Fruit fly (Drosophila melanogaster) whole organism, prepupa: ENCODE data around the gene CG8031.

ENCODE experiments used
- Blimp-1 ChIP-seq: fragments of 200-800 bp; sonication (Bioruptor generic); optimal IDR thresholded peaks from 3 replicates; lab custom pipeline; 2017; ENCODE audit warnings: missing biosample characterization, missing genetic modification characterization, mild to moderate bottlenecking, moderate library complexity, missing genetic modification reagents
- CG10631 ChIP-seq: fragments of 200-800 bp; sonication (Bioruptor generic); optimal IDR thresholded peaks from 2 replicates; lab custom pipeline; 2016; ENCODE audit warnings: missing biosample characterization, missing genetic modification characterization
- CG10669 ChIP-seq: fragments of 200-800 bp; sonication (Bioruptor generic); optimal IDR thresholded peaks from 3 replicates; lab custom pipeline; 2018; ENCODE audit warnings: missing biosample characterization, mild to moderate bottlenecking, missing genetic modification characterization, moderate library complexity
- CG11762 ChIP-seq: fragments of 200-800 bp; sonication (Bioruptor generic); optimal IDR thresholded peaks from 3 replicates; lab custom pipeline; 2016; ENCODE audit warnings: missing biosample characterization, missing genetic modification characterization; ENCODE audit not compliant: insufficient read depth
- CG11902 ChIP-seq: fragments of 200-800 bp; sonication (Bioruptor generic); optimal IDR thresholded peaks from 3 replicates; lab custom pipeline; 2016; ENCODE audit warnings: missing biosample characterization, missing genetic modification characterization
- CG15336 ChIP-seq: fragments of 200-800 bp; sonication (Bioruptor generic); IDR thresholded peaks from 2 replicates; pipeline ENCODE4 v1.3.6; 2022; ENCODE audit warnings: missing biosample characterization, missing genetic modification characterization
- CG1621 ChIP-seq: fragments of 200-800 bp; sonication (Bioruptor generic); optimal IDR thresholded peaks from 3 replicates; lab custom pipeline; 2018; ENCODE audit warnings: missing biosample characterization, mild to moderate bottlenecking, missing genetic modification characterization
- CG16779 ChIP-seq: fragments of 200-800 bp; sonication (Bioruptor generic); optimal IDR thresholded peaks from 3 replicates; lab custom pipeline; 2017; ENCODE audit warnings: missing biosample characterization, mild to moderate bottlenecking, missing genetic modification characterization
- CG3032 ChIP-seq: fragments of 200-800 bp; optimal IDR thresholded peaks from 2 replicates; lab custom pipeline; 2019; ENCODE audit warnings: missing biosample characterization, mild to moderate bottlenecking, missing genetic modification characterization, moderate library complexity
- CG31627 ChIP-seq: fragments of 200-800 bp; sonication (Bioruptor generic); optimal IDR thresholded peaks from 3 replicates; lab custom pipeline; 2016; ENCODE audit warnings: missing biosample characterization, missing genetic modification characterization
- CG32006 ChIP-seq: fragments of 200-800 bp; sonication (Bioruptor generic); optimal IDR thresholded peaks from 3 replicates; lab custom pipeline; 2017; ENCODE audit warnings: missing biosample characterization, mild to moderate bottlenecking, missing genetic modification characterization
- CG34406 ChIP-seq: fragments of 200-800 bp; sonication (Bioruptor generic); optimal IDR thresholded peaks from 3 replicates; lab custom pipeline; 2016; ENCODE audit warnings: missing biosample characterization, missing genetic modification characterization
- CG6792 ChIP-seq: fragments of 200-800 bp; sonication (Bioruptor generic); optimal IDR thresholded peaks from 3 replicates; lab custom pipeline; 2016; ENCODE audit warnings: missing biosample characterization, missing genetic modification characterization
- CG6808 ChIP-seq: fragments of 200-800 bp; sonication (Bioruptor generic); optimal IDR thresholded peaks from 3 replicates; lab custom pipeline; 2017; ENCODE audit warnings: missing biosample characterization, missing genetic modification characterization, mild to moderate bottlenecking, moderate library complexity, missing genetic modification reagents
- CG6854 ChIP-seq: fragments of 200-800 bp; sonication (Bioruptor generic); optimal IDR thresholded peaks from 2 replicates; lab custom pipeline; 2017; ENCODE audit warnings: missing biosample characterization, mild to moderate bottlenecking, missing genetic modification characterization
- CG8119 ChIP-seq: fragments of 200-800 bp; sonication (Bioruptor generic); IDR thresholded peaks from 3 replicates; pipeline ENCODE4 v1.3.6; 2022; ENCODE audit warnings: missing biosample characterization, missing genetic modification characterization
- CG8319 ChIP-seq: fragments of 200-800 bp; sonication (Bioruptor generic); optimal IDR thresholded peaks from 3 replicates; lab custom pipeline; 2016; ENCODE audit warnings: missing biosample characterization, missing genetic modification characterization
- CG8632 ChIP-seq: fragments of 200-800 bp; sonication (Bioruptor generic); optimal IDR thresholded peaks from 3 replicates; lab custom pipeline; 2016; ENCODE audit warnings: missing biosample characterization, missing genetic modification characterization
- CG9139 ChIP-seq: fragments of 200-800 bp; sonication (Bioruptor generic); optimal IDR thresholded peaks from 3 replicates; lab custom pipeline; 2017; ENCODE audit warnings: missing biosample characterization, mild to moderate bottlenecking, missing genetic modification characterization
- Eip93F ChIP-seq: fragments of 200-800 bp; sonication (Bioruptor generic); optimal IDR thresholded peaks from 2 replicates; lab custom pipeline; 2016; ENCODE audit warnings: missing biosample characterization, mild to moderate bottlenecking, missing genetic modification characterization
- Ets21C ChIP-seq: fragments of 200-800 bp; sonication (Bioruptor generic); optimal IDR thresholded peaks from 3 replicates; lab custom pipeline; 2016; ENCODE audit warnings: missing biosample characterization, missing genetic modification characterization
- Ets96B ChIP-seq: fragments of 200-800 bp; optimal IDR thresholded peaks from 2 replicates; lab custom pipeline; 2019; ENCODE audit warnings: missing biosample characterization, mild to moderate bottlenecking, missing genetic modification characterization, moderate library complexity
- Gug ChIP-seq: fragments of 200-800 bp; sonication (Bioruptor generic); IDR thresholded peaks from 2 replicates; pipeline ENCODE4 v1.3.6; 2022; ENCODE audit warnings: missing biosample characterization, missing genetic modification characterization
- Hr38 ChIP-seq: sonication (Bioruptor generic); optimal IDR thresholded peaks from 2 replicates; lab custom pipeline; 2016; ENCODE audit warnings: missing biosample characterization, missing genetic modification characterization
- Hr39 ChIP-seq: fragments of 200-800 bp; sonication (Bioruptor generic); optimal IDR thresholded peaks from 2 replicates; lab custom pipeline; 2016; ENCODE audit warnings: missing biosample characterization, missing genetic modification characterization
- Hr4 ChIP-seq: fragments of 200-800 bp; sonication (Bioruptor generic); optimal IDR thresholded peaks from 3 replicates; lab custom pipeline; 2016; ENCODE audit warnings: missing biosample characterization, missing genetic modification characterization
- Lpt ChIP-seq: fragments of 200-800 bp; sonication (Bioruptor generic); optimal IDR thresholded peaks from 3 replicates; lab custom pipeline; 2016; ENCODE audit warnings: missing biosample characterization, missing genetic modification characterization
- Met ChIP-seq: fragments of 200-800 bp; sonication (Bioruptor generic); optimal IDR thresholded peaks from 3 replicates; lab custom pipeline; 2016; ENCODE audit warnings: missing biosample characterization, missing genetic modification characterization
- OdsH ChIP-seq: fragments of 200-800 bp; sonication (Bioruptor generic); optimal IDR thresholded peaks from 3 replicates; lab custom pipeline; 2016; ENCODE audit warnings: missing biosample characterization, missing genetic modification characterization
- Smox ChIP-seq: fragments of 200-800 bp; sonication (Bioruptor generic); optimal IDR thresholded peaks from 3 replicates; lab custom pipeline; 2016; ENCODE audit warnings: missing biosample characterization, missing genetic modification characterization
- Sox102F ChIP-seq: fragments of 200-800 bp; sonication (Bioruptor generic); optimal IDR thresholded peaks from 2 replicates; lab custom pipeline; 2016; ENCODE audit warnings: missing biosample characterization, mild to moderate bottlenecking, missing genetic modification characterization
- Sox14 ChIP-seq: fragments of 200-800 bp; sonication (Bioruptor generic); optimal IDR thresholded peaks from 3 replicates; lab custom pipeline; 2016; ENCODE audit warnings: missing biosample characterization, missing genetic modification characterization
- Sox15 ChIP-seq: fragments of 200-800 bp; sonication (Bioruptor generic); optimal IDR thresholded peaks from 3 replicates; lab custom pipeline; 2016; ENCODE audit warnings: missing biosample characterization, missing genetic modification characterization
- achi ChIP-seq: fragments of 200-800 bp; sonication (Bioruptor generic); optimal IDR thresholded peaks from 3 replicates; lab custom pipeline; 2016; ENCODE audit warnings: missing biosample characterization, missing genetic modification characterization
- acj6 ChIP-seq: fragments of 200-800 bp; sonication (Bioruptor generic); optimal IDR thresholded peaks from 3 replicates; lab custom pipeline; 2016; ENCODE audit warnings: missing biosample characterization, missing genetic modification characterization
- dac ChIP-seq: fragments of 200-800 bp; sonication (Bioruptor generic); optimal IDR thresholded peaks from 2 replicates; lab custom pipeline; 2017; ENCODE audit warnings: missing biosample characterization, mild to moderate bottlenecking, missing genetic modification characterization
- dsx ChIP-seq: fragments of 200-800 bp; optimal IDR thresholded peaks from 3 replicates; lab custom pipeline; 2019; ENCODE audit warnings: missing biosample characterization, mild to moderate bottlenecking, missing genetic modification characterization, moderate library complexity; ENCODE audit not compliant: poor library complexity, severe bottlenecking
- eg ChIP-seq: fragments of 200-800 bp; sonication (Bioruptor generic); IDR thresholded peaks from 3 replicates; pipeline ENCODE4 v1.3.6; 2022; ENCODE audit warnings: missing biosample characterization, missing genetic modification characterization
- esn ChIP-seq: fragments of 200-800 bp; sonication (Bioruptor generic); optimal IDR thresholded peaks from 2 replicates; lab custom pipeline; 2016; ENCODE audit warnings: missing biosample characterization, mild to moderate bottlenecking, missing genetic modification characterization, moderate library complexity
- fd59A ChIP-seq: fragments of 200-800 bp; sonication (Bioruptor generic); optimal IDR thresholded peaks from 2 replicates; lab custom pipeline; 2017; ENCODE audit warnings: missing biosample characterization, mild to moderate bottlenecking, missing genetic modification characterization, missing genetic modification reagents
- fd85E ChIP-seq: fragments of 200-800 bp; sonication (Bioruptor generic); optimal IDR thresholded peaks from 3 replicates; lab custom pipeline; 2016; ENCODE audit warnings: missing biosample characterization, missing genetic modification characterization
- fkh ChIP-seq: fragments of 200-800 bp; sonication (Bioruptor generic); optimal IDR thresholded peaks from 3 replicates; lab custom pipeline; 2017; ENCODE audit warnings: missing biosample characterization, mild to moderate bottlenecking, missing genetic modification characterization, moderate library complexity
- lz ChIP-seq: fragments of 200-800 bp; sonication (Bioruptor generic); optimal IDR thresholded peaks from 3 replicates; lab custom pipeline; 2016; ENCODE audit warnings: missing biosample characterization, missing genetic modification characterization
- net ChIP-seq: fragments of 200-800 bp; sonication (Bioruptor generic); optimal IDR thresholded peaks from 3 replicates; lab custom pipeline; 2016; ENCODE audit warnings: missing biosample characterization, missing genetic modification characterization
- salr ChIP-seq, 2 experiments: fragments of 200-800 bp; sonication (Bioruptor generic); optimal IDR thresholded peaks; 3 replicates each; lab custom pipeline; 2016 to 2018; ENCODE audit warnings: missing biosample characterization in 2 of 2, missing genetic modification characterization in 2 of 2, mild to moderate bottlenecking in 1 of 2
- spab ChIP-seq: fragments of 200-800 bp; sonication (Bioruptor generic); optimal IDR thresholded peaks from 2 replicates; lab custom pipeline; 2017; ENCODE audit warnings: missing biosample characterization, mild to moderate bottlenecking, missing genetic modification characterization, missing genetic modification reagents
- ss ChIP-seq, 2 experiments: fragments of 200-800 bp; sonication (Bioruptor generic); optimal IDR thresholded peaks; 2 replicates in 1 of 2; 3 replicates in 1 of 2; lab custom pipeline; 2017 to 2018; ENCODE audit warnings: mild to moderate bottlenecking in 2 of 2, missing biosample characterization in 2 of 2, missing genetic modification characterization in 2 of 2, moderate library complexity in 1 of 2
- svp ChIP-seq: fragments of 200-800 bp; sonication (Bioruptor generic); peaks from one replicate; lab custom pipeline; 2016; ENCODE audit warnings: missing biosample characterization, missing genetic modification characterization
- topi ChIP-seq: fragments of 200-800 bp; sonication (Bioruptor generic); optimal IDR thresholded peaks from 3 replicates; lab custom pipeline; 2016; ENCODE audit warnings: missing biosample characterization, missing genetic modification characterization
- vri ChIP-seq: fragments of 200-800 bp; sonication (Bioruptor generic); optimal IDR thresholded peaks from 3 replicates; lab custom pipeline; 2016; ENCODE audit warnings: missing biosample characterization, mild to moderate bottlenecking, missing genetic modification characterization

The CG8031 gene

DNA sequence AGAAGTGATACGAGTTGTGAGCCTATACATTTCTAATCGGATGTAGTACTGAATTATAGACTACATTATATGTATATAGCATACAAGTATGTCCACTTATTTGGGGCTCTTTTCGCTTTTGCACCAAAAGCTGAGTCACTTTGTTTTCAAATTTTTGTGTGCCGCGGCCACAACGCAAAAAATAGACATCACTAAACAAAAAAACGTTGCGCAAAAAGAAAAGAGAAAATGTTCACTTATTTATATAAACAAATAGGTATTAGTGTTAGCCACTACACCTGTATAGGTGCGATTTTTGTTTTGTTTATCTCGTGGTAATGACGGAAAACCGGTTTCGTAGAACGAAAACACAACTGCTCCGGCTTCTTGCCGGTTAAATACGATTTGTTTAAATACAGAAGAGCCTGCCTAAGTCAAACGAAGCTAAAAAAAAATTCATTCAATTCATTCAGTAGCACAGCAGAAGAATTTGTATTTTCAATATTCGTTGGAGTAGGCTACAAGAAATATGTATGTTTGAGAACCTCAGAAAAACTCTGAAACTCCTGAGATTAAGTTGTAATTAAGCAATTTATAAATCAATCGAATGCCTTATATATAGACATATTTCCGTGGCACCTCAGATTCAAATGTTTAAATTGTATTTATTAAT is 28.0 kb downstream of the CG8031 start:
- no peak for TF ChIP-seq Ets96B (tag; lab: Kevin White, UChicago)
- no peak for TF ChIP-seq dsx (GFP tag; lab: Kevin White, UChicago)
- no peak for TF ChIP-seq salr (GFP tag; optimal IDR thresholded peaks at IDR 0.05; lab: Kevin White, UChicago)
- no peak for TF ChIP-seq CG16779
- no peak for TF ChIP-seq net (GFP tag; lab: Kevin White, UChicago)
- no peak for TF ChIP-seq Ets21C (GFP tag; lab: Kevin White, UChicago)
- TF ChIP-seq Smox (GFP tag; lab: Kevin White, UChicago) = no peak
- TF ChIP-seq CG8319 (GFP tag; lab: Kevin White, UChicago) = no peak
- no peak for TF ChIP-seq CG8632
- TF ChIP-seq Sox14 (GFP tag; lab: Kevin White, UChicago) = no peak
- TF ChIP-seq CG11902 (GFP tag; lab: Kevin White, UChicago) = no peak
- no peak for TF ChIP-seq CG31627 (GFP tag; lab: Kevin White, UChicago)
- peak; percentile 45 for TF ChIP-seq fkh (GFP tag; lab: Kevin White, UChicago)
- no peak for TF ChIP-seq spab (GFP tag; lab: Kevin White, UChicago)
- TF ChIP-seq Blimp-1 (GFP tag; lab: Kevin White, UChicago) = no peak
- peak; percentile 36 for TF ChIP-seq vri (GFP tag; lab: Kevin White, UChicago)
- TF ChIP-seq achi (GFP tag; lab: Kevin White, UChicago) = no peak
- no peak for TF ChIP-seq Hr4 (GFP tag; lab: Kevin White, UChicago)
- no peak for TF ChIP-seq CG6854 (GFP tag; lab: Kevin White, UChicago)
- TF ChIP-seq CG9139 = no peak
- no peak for TF ChIP-seq CG34406 (GFP tag; lab: Kevin White, UChicago)
- no peak for TF ChIP-seq lz (GFP tag; lab: Kevin White, UChicago)
- TF ChIP-seq Met (GFP tag; lab: Kevin White, UChicago) = no peak
- no peak for TF ChIP-seq Lpt (GFP tag; lab: Kevin White, UChicago)
- no peak for TF ChIP-seq ss (GFP tag; optimal IDR thresholded peaks at IDR 0.05; lab: Kevin White, UChicago)
- peak; percentile 36 for TF ChIP-seq svp (GFP tag; lab: Kevin White, UChicago)
- no peak for TF ChIP-seq esn (GFP tag; lab: Kevin White, UChicago)
- TF ChIP-seq CG11762 (GFP tag; lab: Kevin White, UChicago) = no peak
- no peak for TF ChIP-seq Eip93F (GFP tag; lab: Kevin White, UChicago)
- no peak for TF ChIP-seq fd85E (GFP tag; lab: Kevin White, UChicago)
- TF ChIP-seq fd59A (GFP tag; lab: Kevin White, UChicago) = no peak
- no peak for TF ChIP-seq CG10631
- no peak for TF ChIP-seq Sox15 (GFP tag; lab: Kevin White, UChicago)
- peak; percentile 55; the same call in 2 of the 3 replicates for TF ChIP-seq eg (GFP tag; lab: Robert Waterston, UW)
- no peak for TF ChIP-seq CG3032 (tag; lab: Kevin White, UChicago)
- no peak for TF ChIP-seq topi (GFP tag; lab: Kevin White, UChicago)
- TF ChIP-seq Gug (GFP tag; lab: Robert Waterston, UW) = no peak
- TF ChIP-seq CG6792 (GFP tag; lab: Kevin White, UChicago) = no peak
- no peak for TF ChIP-seq Hr39 (GFP tag; lab: Kevin White, UChicago)
- no peak for TF ChIP-seq CG1621 (tag; lab: Kevin White, UChicago)
- TF ChIP-seq CG32006 (GFP tag; lab: Kevin White, UChicago) = no peak
- no peak for TF ChIP-seq CG10669 (GFP tag; lab: Kevin White, UChicago)
- no peak for TF ChIP-seq acj6
- TF ChIP-seq dac (GFP tag; lab: Kevin White, UChicago) = no peak
- TF ChIP-seq OdsH = no peak
- no peak for TF ChIP-seq Hr38 (GFP tag; lab: Kevin White, UChicago)
- peak; percentile 13; the same call in 1 of the 3 replicates for TF ChIP-seq CG8119
- TF ChIP-seq CG6808 (GFP tag; lab: Kevin White, UChicago) = no peak
- no peak for TF ChIP-seq Sox102F (GFP tag; lab: Kevin White, UChicago)
- peak; percentile 41; the same call in 1 of the 2 replicates for TF ChIP-seq CG15336 (GFP tag; lab: Robert Waterston, UW)
- TF ChIP-seq, all 60 proteins: peak for 6
